Fruit fly (Drosophila melanogaster) whole organism, embryonic: ENCODE results near the gene CG13049.

Experiments used
- Abd-B ChIP-seq: fragments of 200-800 bp; sonication (Bioruptor generic); optimal IDR thresholded peaks from 2 replicates; lab custom pipeline; 2018; ENCODE audit warnings: missing biosample characterization, mild to moderate bottlenecking, missing genetic modification characterization, moderate library complexity
- CG11085 ChIP-seq: fragments of 200-800 bp; sonication (Bioruptor generic); IDR thresholded peaks from 2 replicates; pipeline ENCODE4 v1.3.6; 2022; ENCODE audit warnings: missing biosample characterization, missing genetic modification characterization
- CG11560 ChIP-seq: fragments of 200-800 bp; sonication (Bioruptor generic); IDR thresholded peaks from 3 replicates; pipeline ENCODE4 v1.3.6; 2022; ENCODE audit warnings: missing biosample characterization, missing genetic modification characterization
- CG11695 ChIP-seq: fragments of 200-800 bp; sonication (Bioruptor generic); IDR thresholded peaks from 3 replicates; pipeline ENCODE4 v1.3.6; 2022; ENCODE audit warnings: missing biosample characterization, missing genetic modification characterization
- CG11723 ChIP-seq: fragments of 200-800 bp; sonication (Bioruptor generic); optimal IDR thresholded peaks from 2 replicates; lab custom pipeline; 2017; ENCODE audit warnings: missing biosample characterization, mild to moderate bottlenecking, missing genetic modification characterization
- CG12104 ChIP-seq: fragments of 200-800 bp; sonication (Bioruptor generic); optimal IDR thresholded peaks from 3 replicates; lab custom pipeline; 2016; ENCODE audit warnings: missing biosample characterization, missing genetic modification characterization
- CG12155 ChIP-seq: fragments of 200-800 bp; sonication (Bioruptor generic); optimal IDR thresholded peaks from 3 replicates; lab custom pipeline; 2016; ENCODE audit warnings: missing biosample characterization, missing genetic modification characterization
- CG14965 ChIP-seq: fragments of 200-800 bp; sonication (Bioruptor generic); optimal IDR thresholded peaks from 2 replicates; lab custom pipeline; 2016; ENCODE audit warnings: missing biosample characterization, missing genetic modification characterization, borderline replicate concordance
- CG17186 ChIP-seq: fragments of 200-800 bp; sonication (Bioruptor generic); optimal IDR thresholded peaks from 3 replicates; lab custom pipeline; 2017; ENCODE audit warnings: missing biosample characterization, missing genetic modification reagents, missing genetic modification characterization
- CG17829 ChIP-seq: fragments of 200-800 bp; optimal IDR thresholded peaks from 2 replicates; lab custom pipeline; 2019; ENCODE audit warnings: missing biosample characterization, mild to moderate bottlenecking, missing genetic modification characterization, moderate library complexity
- CG1792 ChIP-seq: fragments of 200-800 bp; sonication (Bioruptor generic); optimal IDR thresholded peaks from 2 replicates; lab custom pipeline; 2016; ENCODE audit warnings: missing biosample characterization, missing genetic modification characterization
- CG18476 ChIP-seq: fragments of 200-800 bp; sonication (Bioruptor generic); optimal IDR thresholded peaks from 2 replicates; lab custom pipeline; 2016; ENCODE audit warnings: missing biosample characterization, mild to moderate bottlenecking, missing genetic modification characterization
- CG2116 ChIP-seq: fragments of 200-800 bp; sonication (Bioruptor generic); optimal IDR thresholded peaks from 3 replicates; lab custom pipeline; 2018; ENCODE audit warnings: missing biosample characterization, mild to moderate bottlenecking, missing genetic modification characterization
- CG2120 ChIP-seq: fragments of 200-800 bp; sonication (Bioruptor generic); optimal IDR thresholded peaks from 3 replicates; lab custom pipeline; 2016; ENCODE audit warnings: missing biosample characterization, missing genetic modification characterization
- CG3838 ChIP-seq: fragments of 200-800 bp; sonication (Bioruptor generic); optimal IDR thresholded peaks from 3 replicates; lab custom pipeline; 2016; ENCODE audit warnings: missing biosample characterization, missing genetic modification characterization
- CG4730 ChIP-seq: fragments of 200-800 bp; sonication (Bioruptor generic); IDR thresholded peaks from 2 replicates; pipeline ENCODE4 v1.3.6; 2022; ENCODE audit warnings: missing biosample characterization, missing genetic modification characterization
- CG7372 ChIP-seq: fragments of 200-800 bp; sonication (Bioruptor generic); IDR thresholded peaks from 2 replicates; pipeline ENCODE4 v1.3.6; 2022; ENCODE audit warnings: missing biosample characterization, missing genetic modification characterization
- CG8765 ChIP-seq: fragments of 200-800 bp; sonication (Bioruptor generic); IDR thresholded peaks from 2 replicates; pipeline ENCODE4 v1.3.6; 2022; ENCODE audit warnings: missing biosample characterization, missing genetic modification characterization
- CG8924 ChIP-seq: fragments of 200-800 bp; optimal IDR thresholded peaks from 3 replicates; lab custom pipeline; 2019; ENCODE audit warnings: missing biosample characterization, mild to moderate bottlenecking, missing genetic modification characterization, moderate library complexity
- CG9797 ChIP-seq: fragments of 200-800 bp; sonication (Bioruptor generic); optimal IDR thresholded peaks from 3 replicates; lab custom pipeline; 2018; ENCODE audit warnings: missing biosample characterization, mild to moderate bottlenecking, missing genetic modification characterization
- CrebB ChIP-seq: fragments of 200-800 bp; sonication (Bioruptor generic); optimal IDR thresholded peaks from 3 replicates; lab custom pipeline; 2018; ENCODE audit warnings: missing biosample characterization, mild to moderate bottlenecking, missing genetic modification characterization
- Dbx ChIP-seq: fragments of 200-800 bp; sonication (Bioruptor generic); IDR thresholded peaks from 3 replicates; pipeline ENCODE4 v1.3.6; 2022; ENCODE audit warnings: missing biosample characterization, missing genetic modification characterization
- Dll ChIP-seq: fragments of 200-800 bp; sonication (Bioruptor generic); IDR thresholded peaks from 4 replicates; pipeline ENCODE4 v1.3.6; 2022; ENCODE audit warnings: missing biosample characterization, missing genetic modification characterization; ENCODE audit not compliant: partially characterized antibody
- Dp ChIP-seq: fragments of 200-800 bp; sonication (Bioruptor generic); optimal IDR thresholded peaks from 2 replicates; lab custom pipeline; 2018; ENCODE audit warnings: missing biosample characterization, mild to moderate bottlenecking, missing genetic modification characterization, moderate library complexity
- Eip74EF ChIP-seq, 2 experiments: fragments of 200-800 bp in 1 of 2; fragments of >200 bp in 1 of 2; sonication (Bioruptor generic) in 1 of 2; optimal IDR thresholded peaks; 2 replicates each; lab custom pipeline; 2017 to 2019; ENCODE audit warnings: missing biosample characterization in 2 of 2, missing genetic modification characterization in 2 of 2, mild to moderate bottlenecking in 1 of 2, moderate library complexity in 1 of 2
- Ets97D ChIP-seq: fragments of 200-800 bp; sonication (Bioruptor generic); optimal IDR thresholded peaks from 3 replicates; lab custom pipeline; 2016; ENCODE audit warnings: missing biosample characterization, missing genetic modification characterization
- HmgZ ChIP-seq: fragments of 200-800 bp; sonication (Bioruptor generic); optimal IDR thresholded peaks from 2 replicates; lab custom pipeline; 2018; ENCODE audit warnings: missing biosample characterization, mild to moderate bottlenecking, missing genetic modification characterization
- Hr78 ChIP-seq, 2 experiments: fragments of 200-800 bp in 1 of 2; fragments of >200 bp in 1 of 2; sonication (Bioruptor generic) in 1 of 2; optimal IDR thresholded peaks; 2 replicates each; lab custom pipeline; 2017 to 2019; ENCODE audit warnings: missing biosample characterization in 2 of 2, missing genetic modification characterization in 2 of 2, mild to moderate bottlenecking in 1 of 2, moderate library complexity in 1 of 2
- Nf-YA ChIP-seq: fragments of 200-800 bp; sonication (Bioruptor generic); IDR thresholded peaks from 2 replicates; pipeline ENCODE4 v1.3.6; 2022; ENCODE audit warnings: missing biosample characterization, missing genetic modification characterization
- PHDP ChIP-seq: fragments of 200-800 bp; sonication (Bioruptor generic); optimal IDR thresholded peaks from 3 replicates; lab custom pipeline; 2018; ENCODE audit warnings: missing biosample characterization, mild to moderate bottlenecking, missing genetic modification characterization, moderate library complexity
- Poxn ChIP-seq: fragments of 200-800 bp; sonication (Bioruptor generic); IDR thresholded peaks from 2 replicates; pipeline ENCODE4 v1.3.6; 2022; ENCODE audit warnings: missing biosample characterization, missing genetic modification characterization
- Rfx ChIP-seq: fragments of 200-800 bp; sonication (Bioruptor generic); IDR thresholded peaks from 2 replicates; pipeline ENCODE4 v1.3.6; 2022; ENCODE audit warnings: missing biosample characterization, missing genetic modification characterization
- Tbp ChIP-seq: fragments of >200 bp; optimal IDR thresholded peaks from 2 replicates; lab custom pipeline; 2018; ENCODE audit warnings: missing biosample characterization, missing genetic modification characterization
- bab2 ChIP-seq: fragments of 200-800 bp; sonication (Bioruptor generic); optimal IDR thresholded peaks from 2 replicates; lab custom pipeline; 2016; ENCODE audit warnings: missing biosample characterization, missing genetic modification characterization
- btn ChIP-seq: fragments of 200-800 bp; sonication (Bioruptor generic); optimal IDR thresholded peaks from 2 replicates; lab custom pipeline; 2016; ENCODE audit warnings: missing biosample characterization, missing genetic modification characterization
- gt ChIP-seq: fragments of 200-800 bp; sonication (Bioruptor generic); IDR thresholded peaks from 2 replicates; pipeline ENCODE4 v1.3.6; 2022; ENCODE audit warnings: missing biosample characterization, missing genetic modification characterization
- inv ChIP-seq: fragments of 200-800 bp; sonication (Bioruptor generic); IDR thresholded peaks from 2 replicates; pipeline ENCODE4 v1.3.6; 2022; ENCODE audit warnings: missing biosample characterization, missing genetic modification characterization; ENCODE audit not compliant: partially characterized antibody
- lbe ChIP-seq: fragments of 200-800 bp; sonication (Bioruptor generic); optimal IDR thresholded peaks from 2 replicates; lab custom pipeline; 2016; ENCODE audit warnings: missing biosample characterization, mild to moderate bottlenecking, missing genetic modification characterization
- lov ChIP-seq, 2 experiments: fragments of 200-800 bp in 1 of 2; fragments of >200 bp in 1 of 2; sonication (Bioruptor generic) in 1 of 2; IDR thresholded peaks in 1 of 2; optimal IDR thresholded peaks in 1 of 2; 2 replicates in 1 of 2; 3 replicates in 1 of 2; pipeline versions ENCODE4 v1.3.6 to Lab custom; 2017 to 2022; ENCODE audit warnings: missing biosample characterization in 1 of 2, missing genetic modification characterization in 1 of 2
- mld ChIP-seq: fragments of 200-800 bp; sonication (Bioruptor generic); IDR thresholded peaks from 3 replicates; pipeline ENCODE4 v1.3.6; 2022; ENCODE audit warnings: missing biosample characterization, missing genetic modification characterization; ENCODE audit not compliant: partially characterized antibody
- nau ChIP-seq: fragments of 200-800 bp; sonication (Bioruptor generic); optimal IDR thresholded peaks from 3 replicates; lab custom pipeline; 2017; ENCODE audit warnings: missing biosample characterization, mild to moderate bottlenecking, missing genetic modification characterization, missing genetic modification reagents
- org-1 ChIP-seq: fragments of 200-800 bp; sonication (Bioruptor generic); optimal IDR thresholded peaks from 2 replicates; lab custom pipeline; 2017; ENCODE audit warnings: missing biosample characterization, missing genetic modification characterization
- slbo ChIP-seq: fragments of 200-800 bp; sonication (Bioruptor generic); IDR thresholded peaks from 2 replicates; pipeline ENCODE4 v1.3.6; 2022; ENCODE audit warnings: missing biosample characterization, missing genetic modification characterization
- so ChIP-seq: fragments of 200-800 bp; sonication (Bioruptor generic); IDR thresholded peaks from 3 replicates; pipeline ENCODE4 v1.3.6; 2022; ENCODE audit warnings: missing biosample characterization, missing genetic modification characterization
- sr ChIP-seq: fragments of 200-800 bp; sonication (Bioruptor generic); IDR thresholded peaks from 3 replicates; pipeline ENCODE4 v1.3.6; 2022; ENCODE audit warnings: missing biosample characterization, missing genetic modification characterization
- twi ChIP-seq: fragments of 200-800 bp; optimal IDR thresholded peaks from 2 replicates; lab custom pipeline; 2019; ENCODE audit warnings: missing biosample characterization, mild to moderate bottlenecking, missing genetic modification characterization, moderate library complexity
- usp ChIP-seq: fragments of >200 bp; optimal IDR thresholded peaks from 2 replicates; lab custom pipeline; 2017; ENCODE audit warnings: missing biosample characterization, missing genetic modification characterization
- zf30C ChIP-seq: fragments of 200-800 bp; sonication (Bioruptor generic); optimal IDR thresholded peaks from 3 replicates; lab custom pipeline; 2018; ENCODE audit warnings: missing biosample characterization, mild to moderate bottlenecking, missing genetic modification characterization
- zfh1 ChIP-seq: fragments of 200-800 bp; sonication (Bioruptor generic); IDR thresholded peaks from 3 replicates; pipeline ENCODE4 v1.3.6; 2022; ENCODE audit warnings: missing biosample characterization, missing genetic modification characterization

CG13049 gene

dm6 chr3L:16328207-16328891 is 46.6 kb upstream of the CG13049 start, which contains the start of gene CG13058 (continued):
- TF ChIP-seq CG8924 (tag; lab: Kevin White, UChicago) (peak; percentile 70), CG2116 (GFP tag; lab: Kevin White, UChicago) (no peak), gt (GFP tag; lab: Robert Waterston, UW) (no peak), Rfx (GFP tag; lab: Robert Waterston, UW) (0 out of 2 replicates have a peak, but pooled peaks have one; percentile 31), Abd-B (GFP tag; lab: Kevin White, UChicago) (peak; percentile 18), Dll (GFP tag; lab: Robert Waterston, UW) (no peak), so (peak; percentile 89), CG9797 (GFP tag; lab: Kevin White, UChicago) (no peak), Tbp (no peak), btn (GFP tag; lab: Kevin White, UChicago) (no peak), Dp (no peak), sr (GFP tag; lab: Robert Waterston, UW) (no peak), bab2 (GFP tag; lab: Kevin White, UChicago) (no peak), CG11085 (GFP tag; lab: Robert Waterston, UW) (no peak), Ets97D (no peak), CG1792 (no peak), zf30C (GFP tag; lab: Kevin White, UChicago) (no peak), CG4730 (GFP tag; lab: Robert Waterston, UW) (no peak; the same call in 1 of the 2 replicates), CG2120 (peak; percentile 77), Nf-YA (peak; percentile 54), HmgZ (tag; lab: Kevin White, UChicago) (peak; percentile 65), CG14965 (no peak), CrebB (peak; percentile 31), Eip74EF (GFP tag; optimal IDR thresholded peaks at IDR 0.05; lab: Kevin White, UChicago) (peak in 1 of 2 experiments; percentile 15), CG18476 (peak; percentile 14), Hr78 (GFP tag; optimal IDR thresholded peaks at IDR 0.05; lab: Kevin White, UChicago) (no peak), CG7372 (no peak), twi (no peak), CG3838 (GFP tag; lab: Kevin White, UChicago) (peak; percentile 18), CG8765 (GFP tag; lab: Robert Waterston, UW) (no peak), usp (GFP tag; lab: Kevin White, UChicago) (no peak), Dbx (GFP tag; lab: Robert Waterston, UW) (peak; percentile 64; the same call in 2 of the 3 replicates), PHDP (tag; lab: Kevin White, UChicago) (peak; percentile 69), Poxn (no peak), org-1 (GFP tag; lab: Kevin White, UChicago) (peak; percentile 50), mld (GFP tag; lab: Robert Waterston, UW) (no peak), zfh1 (no peak), CG12104 (no peak), CG17829 (tag; lab: Kevin White, UChicago) (no peak), slbo (GFP tag; lab: Robert Waterston, UW) (peak; percentile 79), CG17186 (GFP tag; lab: Kevin White, UChicago) (no peak), nau (GFP tag; lab: Kevin White, UChicago) (peak; percentile 56), CG11695 (GFP tag; lab: Robert Waterston, UW) (peak; percentile 67), lov (optimal IDR thresholded peaks at IDR 0.05; lab: Kevin White, UChicago) (no peak), lov (GFP tag; IDR thresholded peaks at IDR 0.05; lab: Robert Waterston, UW) (no peak), CG11723 (GFP tag; lab: Kevin White, UChicago) (peak; percentile 24), CG12155 (GFP tag; lab: Kevin White, UChicago) (peak; percentile 29), inv (GFP tag; lab: Robert Waterston, UW) (no peak), lbe (GFP tag; lab: Kevin White, UChicago) (no peak), CG11560 (tag; lab: Robert Waterston, UW) (0 out of 3 replicates have a peak, but pooled peaks have one; percentile 41)
